Fruit fly (Drosophila melanogaster): ENCODE results near the gene CG31121.

CG31121 gene

dm6 chr3R:24894419-24895206 lies at the start of gene CG31121, which contains the start of gene CG11069:
Gene CG31121 (minus strand): TSS chr3R:24894605.
Gene CG11069 (plus strand): TSS chr3R:24894742.
- TF ChIP-seq topi (GFP tag; optimal IDR thresholded peaks at IDR 0.05) (peak; percentile 10), Ets96B (tag; optimal IDR thresholded peaks at IDR 0.05) (no peak), CG11902 (GFP tag; optimal IDR thresholded peaks at IDR 0.05) (no peak), ss (GFP tag; optimal IDR thresholded peaks at IDR 0.05) (peak in 1 of 2 experiments; percentile 3), Hr39 (GFP tag; optimal IDR thresholded peaks at IDR 0.05) (no peak), CG6163 (GFP tag; IDR thresholded peaks at IDR 0.05) (peak; percentile 28; the same call in 1 of the 3 replicates), CG3919 (GFP tag; optimal IDR thresholded peaks at IDR 0.05) (peak; percentile 6), Gug (GFP tag; IDR thresholded peaks at IDR 0.05) (no peak), lz (GFP tag; optimal IDR thresholded peaks at IDR 0.05) (no peak), CG1621 (tag; optimal IDR thresholded peaks at IDR 0.05) (peak; percentile 1), Hr4 (GFP tag; optimal IDR thresholded peaks at IDR 0.05) (no peak), Eip78C (GFP tag) (peak; percentile 68), CG6276 (GFP tag; optimal IDR thresholded peaks at IDR 0.05) (no peak), Ets21C (GFP tag; optimal IDR thresholded peaks at IDR 0.05) (no peak), dsx (GFP tag; optimal IDR thresholded peaks at IDR 0.05; ENCODE audit: poor library complexity, severe bottlenecking) (peak; percentile 9), CG6792 (GFP tag; optimal IDR thresholded peaks at IDR 0.05) (no peak), eg (GFP tag; IDR thresholded peaks at IDR 0.05) (peak; percentile 59; the same call in 1 of the 3 replicates), CG11762 (GFP tag; optimal IDR thresholded peaks at IDR 0.05; ENCODE audit: insufficient read depth) (peak; percentile 3), CG3032 (tag; optimal IDR thresholded peaks at IDR 0.05) (no peak), Smox (GFP tag; optimal IDR thresholded peaks at IDR 0.05) (no peak), CG8319 (GFP tag; optimal IDR thresholded peaks at IDR 0.05) (no peak), CG8632 (GFP tag; optimal IDR thresholded peaks at IDR 0.05) (no peak), CG8119 (GFP tag; IDR thresholded peaks at IDR 0.05) (peak; percentile 29; the same call in 2 of the 3 replicates), net (GFP tag; optimal IDR thresholded peaks at IDR 0.05) (peak; percentile 9), salr (GFP tag; optimal IDR thresholded peaks at IDR 0.05) (no peak)

DNA sequence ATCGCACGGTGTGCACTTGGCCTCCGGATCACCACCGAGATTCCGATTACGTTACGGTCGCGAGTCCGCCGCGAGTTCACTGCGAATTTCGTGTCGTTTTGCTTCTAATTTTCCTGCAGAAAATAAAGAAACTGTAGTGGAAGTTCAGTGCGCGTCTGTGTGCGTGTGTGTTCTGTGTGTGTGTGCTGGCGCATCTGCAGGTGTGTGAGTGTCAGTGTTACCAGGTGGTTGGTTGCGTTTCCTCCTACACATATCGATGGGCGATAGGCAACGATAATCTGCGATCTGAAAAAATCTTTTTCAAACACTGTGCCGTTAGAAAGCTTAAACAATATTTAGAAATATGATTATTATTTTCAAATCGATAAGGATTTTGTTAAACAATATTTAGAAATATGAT lies 43.6 kb upstream of the CG31121 start, which contains the start of gene Osbp:
Osbp (minus strand) TSS at position 174 of the 400 bp plus-strand sequence.
- TF ChIP-seq CG4318 (GFP tag; optimal IDR thresholded peaks at IDR 0.05): no peak
- peak; percentile 60 for TF ChIP-seq Eip78C (GFP tag)
- peak; percentile 21 for TF ChIP-seq CG1621 (tag; optimal IDR thresholded peaks at IDR 0.05)
- no peak for TF ChIP-seq CG11294 (GFP tag; IDR thresholded peaks at IDR 0.05)
- no peak for TF ChIP-seq CG8632 (GFP tag; optimal IDR thresholded peaks at IDR 0.05)
- no peak for TF ChIP-seq CG3032 (tag; optimal IDR thresholded peaks at IDR 0.05)
- no peak for TF ChIP-seq CG8319 (GFP tag; optimal IDR thresholded peaks at IDR 0.05)
- no peak for TF ChIP-seq ss (GFP tag; optimal IDR thresholded peaks at IDR 0.05)
- TF ChIP-seq CG6163 (GFP tag; IDR thresholded peaks at IDR 0.05): 0 out of 3 replicates have a peak, but pooled peaks have one; percentile 19
- peak; percentile 76 for TF ChIP-seq svp (GFP tag)
- TF ChIP-seq Hr38 (GFP tag; optimal IDR thresholded peaks at IDR 0.05): no peak
- TF ChIP-seq esn (GFP tag; optimal IDR thresholded peaks at IDR 0.05): peak; percentile 4
- peak; percentile 43 for TF ChIP-seq Sox14 (GFP tag; optimal IDR thresholded peaks at IDR 0.05)
- no peak for TF ChIP-seq dac (GFP tag; optimal IDR thresholded peaks at IDR 0.05)

DNA sequence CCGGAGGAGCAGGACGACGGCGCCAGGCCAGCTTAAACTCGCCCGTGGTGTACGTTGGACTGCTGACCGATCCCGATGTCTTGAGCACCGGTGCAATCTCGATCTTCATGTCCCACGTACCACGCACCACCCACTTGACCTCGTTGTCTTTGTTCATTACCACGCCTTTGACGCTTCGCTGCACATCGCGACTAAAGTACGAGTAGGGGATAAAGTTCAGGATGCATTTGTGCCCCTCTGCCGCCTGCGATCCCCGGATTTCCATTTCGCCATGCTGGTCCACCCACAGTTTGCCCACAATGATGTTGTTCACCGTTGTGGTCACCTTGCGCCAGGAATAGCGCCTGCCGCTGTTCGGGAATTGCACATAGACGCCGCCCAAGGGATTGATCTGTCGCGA lies 41.4 kb upstream of the CG31121 start:
- no peak for TF ChIP-seq CG6854 (GFP tag; optimal IDR thresholded peaks at IDR 0.05)
- TF ChIP-seq Hr38 (GFP tag; optimal IDR thresholded peaks at IDR 0.05): no peak
- peak; percentile 23 for TF ChIP-seq CG9139 (GFP tag; optimal IDR thresholded peaks at IDR 0.05)
- TF ChIP-seq Eip78C (GFP tag): no peak
- no peak for TF ChIP-seq CG8632 (GFP tag; optimal IDR thresholded peaks at IDR 0.05)
- TF ChIP-seq CG11294 (GFP tag; IDR thresholded peaks at IDR 0.05): no peak
- TF ChIP-seq CG10631 (GFP tag; optimal IDR thresholded peaks at IDR 0.05): no peak
- TF ChIP-seq Blimp-1 (GFP tag; optimal IDR thresholded peaks at IDR 0.05): no peak
- no peak for TF ChIP-seq fkh (GFP tag; optimal IDR thresholded peaks at IDR 0.05)
- peak; percentile 47 to 78 for TF ChIP-seq ss (GFP tag; optimal IDR thresholded peaks at IDR 0.05)
- no peak for TF ChIP-seq CG6163 (GFP tag; IDR thresholded peaks at IDR 0.05)
- TF ChIP-seq Sox15 (GFP tag; optimal IDR thresholded peaks at IDR 0.05): no peak
- TF ChIP-seq acj6 (GFP tag; optimal IDR thresholded peaks at IDR 0.05): no peak

Data from whole organism, prepupa.